Fruit fly (Drosophila melanogaster) whole organism, embryonic: Measurements from ENCODE around the gene CG5928.

Experiments used
- Blimp-1 ChIP-seq: fragments of 200-800 bp; sonication (Bioruptor generic); optimal IDR thresholded peaks from 3 replicates; lab custom pipeline; 2018; ENCODE audit warnings: missing biosample characterization, missing genetic modification characterization, mild to moderate bottlenecking, moderate library complexity, missing genetic modification reagents
- CG18262 ChIP-seq: fragments of 200-800 bp; optimal IDR thresholded peaks from 3 replicates; lab custom pipeline; 2019; ENCODE audit warnings: missing biosample characterization, mild to moderate bottlenecking, missing genetic modification characterization, moderate library complexity
- Xbp1 ChIP-seq: fragments of 200-800 bp; sonication (Bioruptor generic); optimal IDR thresholded peaks from 3 replicates; lab custom pipeline; 2016; ENCODE audit warnings: missing biosample characterization, mild to moderate bottlenecking, missing genetic modification characterization
- ken ChIP-seq: fragments of 200-800 bp; sonication (Bioruptor generic); IDR thresholded peaks from 3 replicates; pipeline ENCODE4 v1.3.6; 2022; ENCODE audit warnings: missing biosample characterization, missing genetic modification characterization

DNA sequence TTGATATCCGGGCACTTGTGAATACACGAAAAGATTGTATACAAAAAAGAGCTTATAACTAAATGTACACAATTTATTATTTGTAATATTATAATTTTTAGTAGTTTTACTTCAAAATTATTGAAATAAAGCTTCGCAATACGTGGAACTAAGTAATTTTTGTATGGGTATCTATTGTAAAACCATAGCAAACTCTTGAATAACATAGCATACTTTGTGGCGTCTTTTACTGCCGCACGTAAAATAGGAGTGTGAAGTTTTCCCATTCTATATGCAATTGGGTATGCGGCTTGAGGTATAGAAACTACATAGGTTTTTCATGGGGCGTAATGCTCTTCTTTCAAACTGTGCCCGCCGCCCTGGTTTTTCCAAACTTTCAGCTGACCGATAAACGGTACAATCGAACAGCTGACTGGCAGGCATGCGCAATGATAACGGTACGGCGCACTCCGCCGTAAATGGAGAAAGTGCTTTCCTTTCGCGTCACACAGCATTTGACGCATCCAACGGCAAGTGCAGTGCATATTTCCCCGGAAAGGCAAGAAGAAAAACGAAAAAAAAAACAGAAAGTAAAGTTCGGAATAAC lies 28.2 kb upstream of the CG5928 start, which contains the start of gene CG5937:
- peak; percentile 18 for TF ChIP-seq CG18262 (tag; lab: Kevin White, UChicago)
- no peak for TF ChIP-seq ken (GFP tag; lab: Robert Waterston, UW)
- no peak for TF ChIP-seq Xbp1
- TF ChIP-seq Blimp-1, result peak; percentile 5
